Worm (Caenorhabditis elegans): ENCODE measurements around the gene aka-1.

The aka-1 gene

DNA sequence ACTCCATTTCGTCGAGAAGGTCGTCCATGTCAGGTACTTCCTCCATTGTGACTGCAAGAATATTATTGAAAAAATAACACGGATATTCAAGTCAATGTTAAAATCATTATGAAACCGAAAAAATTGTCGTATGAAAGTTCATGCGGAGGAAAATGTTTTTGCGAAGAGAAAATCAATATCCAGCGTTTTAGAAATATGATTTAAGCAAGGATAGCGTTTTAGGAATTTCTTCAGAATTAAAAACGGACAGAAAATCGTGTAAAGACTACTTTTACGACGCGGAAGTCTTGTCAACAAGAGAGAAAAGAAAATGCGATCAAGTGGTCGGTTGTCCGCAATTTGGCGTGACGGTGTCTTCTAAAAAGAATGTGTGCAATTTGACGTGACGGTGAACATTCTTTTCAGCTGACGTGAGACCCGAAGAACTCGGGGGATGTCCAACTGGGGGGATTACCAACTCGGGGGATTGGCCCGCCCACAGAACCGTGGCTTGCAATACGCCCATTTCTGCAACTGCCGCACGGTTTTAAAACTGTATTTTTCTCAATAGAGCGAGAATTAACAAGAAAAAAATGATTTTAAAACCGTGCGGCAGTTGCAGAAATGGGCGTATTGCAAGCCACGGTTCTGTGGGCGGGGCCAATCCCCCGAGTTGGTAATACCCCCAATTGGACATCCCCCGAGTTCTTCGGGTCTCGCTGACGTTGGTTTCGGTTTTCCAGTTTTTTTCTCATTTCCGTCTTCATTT lies at the start of gene aka-1, which contains the start of gene ubc-6:
Gene aka-1, minus strand, starts transcription at position 51 of the 748 bp plus-strand sequence.
Gene ubc-6, plus strand, starts transcription at position 701 of the 748 bp plus-strand sequence.
- peak; percentile 32 for TF ChIP-seq spr-3 (GFP tag; optimal IDR thresholded peaks at IDR 0.05)
- TF ChIP-seq mdt-29 (GFP tag; IDR thresholded peaks at IDR 0.05): peak; percentile 90
- TF ChIP-seq unc-130 (GFP tag; optimal IDR thresholded peaks at IDR 0.05): peak; percentile 94
- TF ChIP-seq nhr-111 (GFP tag; optimal IDR thresholded peaks at IDR 0.05): no peak
- TF ChIP-seq zfp-2 (tag; optimal IDR thresholded peaks at IDR 0.05): peak; percentile 60
- TF ChIP-seq dmd-8 (GFP tag; IDR thresholded peaks at IDR 0.05): peak; percentile 71; the same call in 1 of the 2 replicates
- peak; percentile 87 for TF ChIP-seq lin-1 (GFP tag; IDR thresholded peaks at IDR 0.05)
- peak; percentile 95 for TF ChIP-seq ctbp-1 (GFP tag; IDR thresholded peaks at IDR 0.05)
- no peak for TF ChIP-seq ama-1 (optimal IDR thresholded peaks at IDR 0.05)
- TF ChIP-seq R02D3.7 (tag; optimal IDR thresholded peaks at IDR 0.05): no peak
- peak; percentile 78 for TF ChIP-seq mes-2 (tag; optimal IDR thresholded peaks at IDR 0.05; ENCODE audit: poor library complexity, severe bottlenecking)
- no peak for TF ChIP-seq lin-15B (tag; optimal IDR thresholded peaks at IDR 0.05)
- peak; percentile 24 for TF ChIP-seq ces-1 (GFP tag; optimal IDR thresholded peaks at IDR 0.05)
- TF ChIP-seq F37D6.2 (tag; optimal IDR thresholded peaks at IDR 0.05): peak; percentile 78
- peak; percentile 27 to 61 for TF ChIP-seq mdl-1 (tag; optimal IDR thresholded peaks at IDR 0.05)
- no peak for TF ChIP-seq lir-3 (tag; optimal IDR thresholded peaks at IDR 0.05)
- no peak for TF ChIP-seq aly-2 (tag; optimal IDR thresholded peaks at IDR 0.05)
- TF ChIP-seq gei-8 (GFP tag; optimal IDR thresholded peaks at IDR 0.05): peak; percentile 11
- peak; percentile 61; the same call in 1 of the 2 replicates for TF ChIP-seq nhr-41 (GFP tag; IDR thresholded peaks at IDR 0.05)
- no peak for TF ChIP-seq F10B5.3 (tag; optimal IDR thresholded peaks at IDR 0.05)
- peak; percentile 89 for TF ChIP-seq T20F7.1 (GFP tag; optimal IDR thresholded peaks at IDR 0.05)
- TF ChIP-seq pqm-1 (tag; optimal IDR thresholded peaks at IDR 0.05): no peak
- peak; percentile 78 for TF ChIP-seq F49E8.2 (tag; optimal IDR thresholded peaks at IDR 0.05; ENCODE audit: borderline replicate concordance)
- TF ChIP-seq hmg-1.1 (GFP tag; IDR thresholded peaks at IDR 0.05): peak; percentile 91
- peak; percentile 88 for TF ChIP-seq ceh-44 (GFP tag; IDR thresholded peaks at IDR 0.05)
- TF ChIP-seq nhr-76 (tag; optimal IDR thresholded peaks at IDR 0.05): peak; percentile 8
- TF ChIP-seq zag-1 (tag; optimal IDR thresholded peaks at IDR 0.05): no peak
- TF ChIP-seq nhr-28 (tag; optimal IDR thresholded peaks at IDR 0.05): peak; percentile 62
- peak; percentile 22 for TF ChIP-seq nhr-6 (tag; optimal IDR thresholded peaks at IDR 0.05)
- TF ChIP-seq ceh-62 (tag; optimal IDR thresholded peaks at IDR 0.05): no peak
- peak; percentile 61 for TF ChIP-seq nhr-77 (tag; optimal IDR thresholded peaks at IDR 0.05)
- peak; percentile 31 to 83 for TF ChIP-seq hif-1 (tag; optimal IDR thresholded peaks at IDR 0.05)
- no peak for TF ChIP-seq ZK546.5 (tag; optimal IDR thresholded peaks at IDR 0.05)
- no peak for TF ChIP-seq ceh-82 (tag; optimal IDR thresholded peaks at IDR 0.05)
- TF ChIP-seq ceh-32 (tag; optimal IDR thresholded peaks at IDR 0.05; ENCODE audit: poor library complexity): no peak
- TF ChIP-seq mep-1 (tag; optimal IDR thresholded peaks at IDR 0.05): peak; percentile 93
- TF ChIP-seq egl-43 (GFP tag; IDR thresholded peaks at IDR 0.05): peak; percentile 95
- peak; percentile 98 for TF ChIP-seq hlh-11 (tag; optimal IDR thresholded peaks at IDR 0.05)
- no peak for TF ChIP-seq fos-1 (tag; optimal IDR thresholded peaks at IDR 0.05)
- TF ChIP-seq lim-7 (GFP tag; IDR thresholded peaks at IDR 0.05): peak; percentile 70
- TF ChIP-seq duxl-1 (tag; optimal IDR thresholded peaks at IDR 0.05; ENCODE audit: poor library complexity): peak; percentile 49
- TF ChIP-seq pha-4 (GFP tag; IDR thresholded peaks at IDR 0.05): peak; percentile 94
- peak; percentile 44 for TF ChIP-seq pha-4 (tag; optimal IDR thresholded peaks at IDR 0.05)
- TF ChIP-seq arid-1 (GFP tag; conservative IDR thresholded peaks at IDR 0.05): peak; percentile 95
- TF ChIP-seq daf-19 (GFP tag; conservative IDR thresholded peaks at IDR 0.05): peak; percentile 95
- peak; percentile 70; the same call in 1 of the 2 replicates for TF ChIP-seq mxl-2 (GFP tag; conservative IDR thresholded peaks at IDR 0.05)
- peak; percentile 80 for TF ChIP-seq lin-29 (GFP tag; IDR thresholded peaks at IDR 0.05)
- peak; percentile 95 for TF ChIP-seq lin-38 (GFP tag; IDR thresholded peaks at IDR 0.05)
- peak; percentile 95 for TF ChIP-seq ceh-20 (GFP tag; IDR thresholded peaks at IDR 0.05)
- no peak for TF ChIP-seq sdz-12 (GFP tag; optimal IDR thresholded peaks at IDR 0.05)

Data from whole organism, L4 larva.